Fruit fly (Drosophila melanogaster): ENCODE measurements around the gene CG7988.

The CG7988 gene

dm6 chr3R:18243718-18244170 lies 23.4 kb downstream of the CG7988 start (continued):
- TF ChIP-seq Dad (GFP tag; optimal IDR thresholded peaks at IDR 0.05) = no peak
- TF ChIP-seq yki (optimal IDR thresholded peaks at IDR 0.05) = no peak
- TF ChIP-seq grau (tag; optimal IDR thresholded peaks at IDR 0.05) = no peak
- no peak for TF ChIP-seq Bgb (GFP tag; IDR thresholded peaks at IDR 0.05; ENCODE audit: partially characterized antibody)
- TF ChIP-seq sr (GFP tag; IDR thresholded peaks at IDR 0.05) = no peak
- TF ChIP-seq z (GFP tag; IDR thresholded peaks at IDR 0.05) = no peak; the same call in 2 of the 3 replicates
- TF ChIP-seq Sox102F (GFP tag; optimal IDR thresholded peaks at IDR 0.05) = no peak
- TF ChIP-seq maf-S (GFP tag; optimal IDR thresholded peaks at IDR 0.05) = peak; percentile 13
- TF ChIP-seq CG14441 (GFP tag; IDR thresholded peaks at IDR 0.05) = 0 out of 2 replicates have a peak, but pooled peaks have one; percentile 30
- TF ChIP-seq CG7928 (GFP tag; optimal IDR thresholded peaks at IDR 0.05) = no peak
- no peak for TF ChIP-seq CG12942 (GFP tag; optimal IDR thresholded peaks at IDR 0.05)
- TF ChIP-seq ken (GFP tag; IDR thresholded peaks at IDR 0.05) = no peak
- TF ChIP-seq Antp (GFP tag; optimal IDR thresholded peaks at IDR 0.05) = peak; percentile 24
- TF ChIP-seq cad (GFP tag; optimal IDR thresholded peaks at IDR 0.05) = no peak
- no peak for TF ChIP-seq odd (GFP tag; optimal IDR thresholded peaks at IDR 0.05)
- no peak for TF ChIP-seq CG17328 (GFP tag; IDR thresholded peaks at IDR 0.05)
- peak; percentile 21 for TF ChIP-seq CG4282 (GFP tag; optimal IDR thresholded peaks at IDR 0.05)
- no peak; the same call in 2 of the 3 replicates for TF ChIP-seq B-H1 (GFP tag; IDR thresholded peaks at IDR 0.05)
- no peak for TF ChIP-seq Sry-δ (GFP tag; optimal IDR thresholded peaks at IDR 0.05)
- no peak for TF ChIP-seq CG16815 (GFP tag; optimal IDR thresholded peaks at IDR 0.05)
- TF ChIP-seq CG17829 (tag; optimal IDR thresholded peaks at IDR 0.05) = no peak
- no peak for TF ChIP-seq CTCF (GFP tag; optimal IDR thresholded peaks at IDR 0.05)
- TF ChIP-seq CG12659 (GFP tag; optimal IDR thresholded peaks at IDR 0.05) = peak; percentile 40
- TF ChIP-seq onecut (GFP tag; IDR thresholded peaks at IDR 0.05) = peak; percentile 100
- no peak for TF ChIP-seq NfI (GFP tag; optimal IDR thresholded peaks at IDR 0.05)
- no peak for TF ChIP-seq CG2202 (tag; optimal IDR thresholded peaks at IDR 0.05)
- TF ChIP-seq CG3847 (GFP tag; IDR thresholded peaks at IDR 0.05) = no peak
- no peak for TF ChIP-seq CG1233 (GFP tag; optimal IDR thresholded peaks at IDR 0.05)
- TF ChIP-seq ind (GFP tag; optimal IDR thresholded peaks at IDR 0.05) = no peak
- no peak for TF ChIP-seq nmo (GFP tag; optimal IDR thresholded peaks at IDR 0.05)
- TF ChIP-seq CG5245 (GFP tag; optimal IDR thresholded peaks at IDR 0.05) = no peak
- TF ChIP-seq jumu (GFP tag; optimal IDR thresholded peaks at IDR 0.05) = peak; percentile 1
- no peak for TF ChIP-seq jigr1 (GFP tag; IDR thresholded peaks at IDR 0.05)
- TF ChIP-seq CG4707 (GFP tag; optimal IDR thresholded peaks at IDR 0.05) = no peak
- TF ChIP-seq CG12744 (GFP tag; optimal IDR thresholded peaks at IDR 0.05) = no peak
- TF ChIP-seq Eip74EF (GFP tag; optimal IDR thresholded peaks at IDR 0.05) = no peak
- TF ChIP-seq CG2712 (tag; optimal IDR thresholded peaks at IDR 0.05) = no peak
- TF ChIP-seq gro (GFP tag; optimal IDR thresholded peaks at IDR 0.05) = no peak
- TF ChIP-seq bsh (GFP tag; optimal IDR thresholded peaks at IDR 0.05) = no peak
- TF ChIP-seq shn (GFP tag; optimal IDR thresholded peaks at IDR 0.05) = no peak
- TF ChIP-seq ato (GFP tag; IDR thresholded peaks at IDR 0.05; ENCODE audit: partially characterized antibody) = no peak
- no peak for TF ChIP-seq nerfin-2 (GFP tag; IDR thresholded peaks at IDR 0.05; ENCODE audit: partially characterized antibody)
- no peak for TF ChIP-seq CG7556 (GFP tag; optimal IDR thresholded peaks at IDR 0.05)
- no peak for TF ChIP-seq grn (GFP tag; optimal IDR thresholded peaks at IDR 0.05)
- TF ChIP-seq Camta (GFP tag; optimal IDR thresholded peaks at IDR 0.05) = no peak
- no peak for TF ChIP-seq jing (GFP tag; optimal IDR thresholded peaks at IDR 0.05)
- TF ChIP-seq nau (GFP tag; optimal IDR thresholded peaks at IDR 0.05) = no peak
- no peak for TF ChIP-seq croc (GFP tag; conservative IDR thresholded peaks at IDR 0.05)
- no peak for TF ChIP-seq tio (GFP tag; optimal IDR thresholded peaks at IDR 0.05)
- TF ChIP-seq Myb (GFP tag; optimal IDR thresholded peaks at IDR 0.05) = no peak
- TF ChIP-seq CG9437 (GFP tag; optimal IDR thresholded peaks at IDR 0.05) = no peak
- no peak for TF ChIP-seq cato (GFP tag; optimal IDR thresholded peaks at IDR 0.05; ENCODE audit: borderline replicate concordance)
- no peak for TF ChIP-seq Atf-2 (GFP tag; optimal IDR thresholded peaks at IDR 0.05)

Data from whole organism, embryonic.